Fruit fly (Drosophila melanogaster): ENCODE data around the gene CG3534.
A peak's percentile ranks its signal among the peaks of the same experiment; 100 is the strongest.

Gene CG3534

DNA sequence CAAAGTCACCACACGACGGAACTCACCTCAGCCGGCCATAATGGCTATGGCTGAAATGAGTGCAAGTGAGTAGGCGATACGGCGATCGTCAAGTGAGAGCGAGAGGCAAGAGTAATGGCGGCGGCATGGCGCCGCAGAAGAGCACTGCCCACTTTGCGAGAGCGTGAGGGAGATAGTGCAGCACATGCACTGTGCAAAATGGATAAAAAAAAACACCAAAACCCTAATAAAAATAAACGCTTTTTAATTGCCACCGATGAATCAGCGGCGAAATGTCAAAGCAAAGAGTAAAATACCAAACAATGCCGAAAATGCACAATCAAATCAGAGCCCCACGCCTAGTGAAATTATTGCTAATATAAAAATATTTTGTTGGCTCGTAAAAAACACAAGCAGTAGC is 47.6 kb upstream of the CG3534 start (continued):
- TF ChIP-seq fd85E (GFP tag; optimal IDR thresholded peaks at IDR 0.05) (no peak), CG6792 (GFP tag; optimal IDR thresholded peaks at IDR 0.05) (peak; percentile 6), Hr4 (GFP tag; optimal IDR thresholded peaks at IDR 0.05) (peak; percentile 22), CG11902 (GFP tag; optimal IDR thresholded peaks at IDR 0.05) (no peak), lz (GFP tag; optimal IDR thresholded peaks at IDR 0.05) (peak; percentile 4), CG34406 (GFP tag; optimal IDR thresholded peaks at IDR 0.05) (peak; percentile 8), Ets96B (tag; optimal IDR thresholded peaks at IDR 0.05) (no peak), CG6163 (GFP tag; IDR thresholded peaks at IDR 0.05) (peak; percentile 80), Hr38 (GFP tag; optimal IDR thresholded peaks at IDR 0.05) (no peak), salr (GFP tag; optimal IDR thresholded peaks at IDR 0.05) (peak in 1 of 2 experiments; percentile 20), achi (GFP tag; optimal IDR thresholded peaks at IDR 0.05) (no peak), CG1621 (tag; optimal IDR thresholded peaks at IDR 0.05) (peak; percentile 29), ss (GFP tag; optimal IDR thresholded peaks at IDR 0.05) (peak; percentile 8 to 56), CG32006 (GFP tag; optimal IDR thresholded peaks at IDR 0.05) (peak; percentile 50), svp (GFP tag) (peak; percentile 73)

- TF ChIP-seq Blimp-1 (GFP tag; optimal IDR thresholded peaks at IDR 0.05) (no peak), pdm3 (GFP tag; optimal IDR thresholded peaks at IDR 0.05) (no peak)
Observed at dm6 chr3R:16951374-16951773, 44.9 kb upstream of the CG3534 start.

DNA sequence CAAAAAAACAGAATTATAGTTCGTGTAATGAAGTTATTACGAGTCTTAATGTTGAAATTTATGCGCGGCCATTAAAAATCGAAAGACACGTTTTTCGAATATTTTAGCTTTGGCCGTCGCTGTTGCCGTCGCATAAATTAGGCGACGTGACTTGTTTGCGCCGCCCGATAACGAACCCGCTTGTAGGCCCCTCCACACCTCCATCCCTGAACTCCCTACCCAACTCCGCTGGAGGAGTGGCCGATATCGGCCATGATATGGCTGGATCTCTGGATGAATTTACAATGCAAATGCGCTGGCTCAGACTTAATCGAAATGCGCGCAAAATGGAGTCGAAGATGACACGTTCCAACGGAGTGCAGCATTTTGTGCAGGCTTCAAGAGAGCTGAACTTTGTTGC is 41.8 kb upstream of the CG3534 start:
- TF ChIP-seq CG31627 (GFP tag; optimal IDR thresholded peaks at IDR 0.05) (no peak), dsx (GFP tag; optimal IDR thresholded peaks at IDR 0.05; ENCODE audit: poor library complexity, severe bottlenecking) (peak; percentile 31), svp (GFP tag) (peak; percentile 14), CG6854 (GFP tag; optimal IDR thresholded peaks at IDR 0.05) (no peak)

DNA sequence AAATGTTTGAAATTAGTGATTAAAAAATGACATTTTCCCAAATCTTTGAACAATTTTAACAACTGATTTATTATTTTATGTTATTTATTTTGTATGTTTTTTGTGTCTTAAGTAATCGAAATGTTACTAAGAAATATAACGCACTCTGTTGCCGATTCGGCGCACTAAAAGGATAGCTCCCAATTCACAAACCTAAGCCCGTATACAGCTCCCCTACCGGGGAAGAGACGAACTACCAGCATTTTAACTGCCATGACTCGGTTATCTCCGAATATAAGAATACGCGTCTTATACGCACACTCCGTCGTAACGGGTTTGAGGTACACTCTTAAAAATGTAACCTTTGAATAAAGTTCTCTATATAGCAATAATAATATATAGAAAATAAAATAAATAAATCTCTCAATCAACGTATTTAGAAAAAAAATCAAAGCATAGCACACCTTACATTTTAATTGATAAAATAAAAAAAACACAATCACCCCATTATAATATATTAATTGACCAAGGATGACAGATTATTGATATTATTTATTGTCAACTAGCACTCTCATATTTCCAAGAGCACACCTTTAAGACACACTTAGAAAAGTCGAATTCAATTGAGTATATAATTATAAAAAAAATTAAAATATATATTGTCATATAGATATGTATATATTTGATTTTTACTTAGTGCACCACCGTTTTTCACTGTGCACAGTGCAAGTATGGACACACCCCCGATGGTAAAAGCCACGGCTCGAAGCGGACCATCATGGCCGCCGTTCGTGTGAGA is 38.3 kb upstream of the CG3534 start:
- TF ChIP-seq topi (GFP tag; optimal IDR thresholded peaks at IDR 0.05) (peak; percentile 43), Sox14 (GFP tag; optimal IDR thresholded peaks at IDR 0.05) (no peak), acj6 (GFP tag; optimal IDR thresholded peaks at IDR 0.05) (peak; percentile 76), ss (GFP tag; optimal IDR thresholded peaks at IDR 0.05) (peak; percentile 63 to 82), CG34406 (GFP tag; optimal IDR thresholded peaks at IDR 0.05) (peak; percentile 88), CG4318 (GFP tag; optimal IDR thresholded peaks at IDR 0.05) (peak; percentile 85), eg (GFP tag; IDR thresholded peaks at IDR 0.05) (peak; percentile 68; the same call in 1 of the 3 replicates), Eip78C (GFP tag) (peak; percentile 89), CG6163 (GFP tag; IDR thresholded peaks at IDR 0.05) (peak; percentile 65; the same call in 2 of the 3 replicates), CG1621 (tag; optimal IDR thresholded peaks at IDR 0.05) (peak; percentile 15), Smox (GFP tag; optimal IDR thresholded peaks at IDR 0.05) (peak; percentile 49), Met (GFP tag; optimal IDR thresholded peaks at IDR 0.05) (peak; percentile 50), CG6854 (GFP tag; optimal IDR thresholded peaks at IDR 0.05) (no peak), svp (GFP tag) (peak; percentile 73), CG8119 (GFP tag; IDR thresholded peaks at IDR 0.05) (peak; percentile 67), vri (GFP tag; optimal IDR thresholded peaks at IDR 0.05) (no peak), fd85E (GFP tag; optimal IDR thresholded peaks at IDR 0.05) (no peak), dac (GFP tag; optimal IDR thresholded peaks at IDR 0.05) (no peak), Hr4 (GFP tag; optimal IDR thresholded peaks at IDR 0.05) (peak; percentile 58), CG8319 (GFP tag; optimal IDR thresholded peaks at IDR 0.05) (peak; percentile 63), achi (GFP tag; optimal IDR thresholded peaks at IDR 0.05) (peak; percentile 85), CG31627 (GFP tag; optimal IDR thresholded peaks at IDR 0.05) (peak; percentile 13), CG32006 (GFP tag; optimal IDR thresholded peaks at IDR 0.05) (peak; percentile 93), CG6276 (GFP tag; optimal IDR thresholded peaks at IDR 0.05) (peak; percentile 73), cyc (GFP tag; optimal IDR thresholded peaks at IDR 0.05) (no peak), salr (GFP tag; optimal IDR thresholded peaks at IDR 0.05) (peak in 1 of 2 experiments; percentile 87), OdsH (GFP tag; optimal IDR thresholded peaks at IDR 0.05) (peak; percentile 79), CG7368 (GFP tag; optimal IDR thresholded peaks at IDR 0.05) (peak; percentile 50), fkh (GFP tag; optimal IDR thresholded peaks at IDR 0.05) (peak; percentile 20), fd59A (GFP tag; optimal IDR thresholded peaks at IDR 0.05) (peak; percentile 44), esn (GFP tag; optimal IDR thresholded peaks at IDR 0.05) (peak; percentile 77), CG15336 (GFP tag; IDR thresholded peaks at IDR 0.05) (no peak; the same call in 1 of the 2 replicates), CG11762 (GFP tag; optimal IDR thresholded peaks at IDR 0.05; ENCODE audit: insufficient read depth) (peak; percentile 61), Hr39 (GFP tag; optimal IDR thresholded peaks at IDR 0.05) (peak; percentile 8), CG11294 (GFP tag; IDR thresholded peaks at IDR 0.05) (no peak; the same call in 1 of the 2 replicates)
